Worm (Caenorhabditis elegans) whole organism, mixed stage, embryonic: ENCODE results near the gene tbc-8.

Experiments used
- blmp-1 ChIP-seq: fragments of 150-350 bp; optimal IDR thresholded peaks from 2 replicates; lab custom pipeline; 2014; ENCODE audit warnings: missing biosample characterization, missing genetic modification characterization
- ceh-39 ChIP-seq: fragments of 150-350 bp; optimal IDR thresholded peaks from 2 replicates; lab custom pipeline; 2014; ENCODE audit warnings: missing biosample characterization, missing genetic modification characterization
- elt-3 ChIP-seq: fragments of 150-350 bp; optimal IDR thresholded peaks from 2 replicates; lab custom pipeline; 2014; ENCODE audit warnings: missing biosample characterization, missing genetic modification characterization
- mab-5 ChIP-seq: fragments of 150-350 bp; optimal IDR thresholded peaks from 2 replicates; lab custom pipeline; 2014; ENCODE audit warnings: missing biosample characterization, missing genetic modification characterization
- nhr-237 ChIP-seq: fragments of 150-350 bp; optimal IDR thresholded peaks from 2 replicates; lab custom pipeline; 2014; ENCODE audit warnings: missing biosample characterization, missing genetic modification characterization
- nhr-76 ChIP-seq: sonication (generic microtip); optimal IDR thresholded peaks from 2 replicates; lab custom pipeline; 2017; ENCODE audit warnings: missing biosample characterization, missing genetic modification characterization
- pha-4 ChIP-seq: fragments of 150-350 bp; optimal IDR thresholded peaks from 2 replicates; lab custom pipeline; 2018; ENCODE audit warnings: missing biosample characterization, missing genetic modification reagents, missing genetic modification characterization
- sptf-1 ChIP-seq: sonication (generic microtip); optimal IDR thresholded peaks from 2 replicates; lab custom pipeline; 2017; ENCODE audit warnings: mild to moderate bottlenecking, missing genetic modification characterization, moderate library complexity, missing compliant biosample characterization
- tbx-8 ChIP-seq: fragments of 200-800 bp; sonication (Bioruptor generic); optimal IDR thresholded peaks from 2 replicates; lab custom pipeline; 2018; ENCODE audit warnings: mild to moderate bottlenecking, missing genetic modification characterization, moderate library complexity, missing compliant biosample characterization
- zip-8 ChIP-seq: fragments of 150-350 bp; optimal IDR thresholded peaks from 2 replicates; lab custom pipeline; 2014; ENCODE audit warnings: missing biosample characterization, missing genetic modification characterization

DNA sequence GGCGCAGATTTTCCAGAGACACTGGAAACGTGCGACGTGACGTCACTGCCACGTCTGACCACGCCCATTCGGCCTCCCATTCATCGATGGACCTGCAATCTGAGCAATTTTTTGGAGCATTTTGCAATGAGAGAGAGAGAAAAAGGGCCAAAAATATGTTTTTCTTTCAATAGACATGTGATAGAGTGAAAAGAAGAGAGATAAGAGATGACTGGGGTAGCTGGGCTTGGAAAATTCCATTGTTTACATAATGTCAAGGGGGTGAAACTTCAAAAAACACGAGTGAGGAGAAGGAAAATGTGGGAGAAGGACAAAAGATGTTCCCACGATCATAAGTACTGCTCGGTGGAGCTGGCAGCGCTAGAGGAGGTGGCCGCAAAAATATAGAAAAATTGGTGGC, 31.2 kb downstream of the tbc-8 start, which contains the start of gene M03C11.1:
- TF ChIP-seq nhr-76 (tag; lab: Kevin White, UChicago) (no peak), blmp-1 (tag; lab: Kevin White, UChicago) (no peak), sptf-1 (tag; lab: Kevin White, UChicago) (no peak), pha-4 (no peak), nhr-237 (tag; lab: Kevin White, UChicago) (no peak), mab-5 (tag; lab: Kevin White, UChicago) (no peak), tbx-8 (no peak), zip-8 (tag; lab: Kevin White, UChicago) (no peak), ceh-39 (tag; lab: Kevin White, UChicago) (no peak), elt-3 (tag; lab: Kevin White, UChicago) (no peak)
